Fruit fly (Drosophila melanogaster): ENCODE data around the gene C1GalTA.

Gene C1GalTA

DNA sequence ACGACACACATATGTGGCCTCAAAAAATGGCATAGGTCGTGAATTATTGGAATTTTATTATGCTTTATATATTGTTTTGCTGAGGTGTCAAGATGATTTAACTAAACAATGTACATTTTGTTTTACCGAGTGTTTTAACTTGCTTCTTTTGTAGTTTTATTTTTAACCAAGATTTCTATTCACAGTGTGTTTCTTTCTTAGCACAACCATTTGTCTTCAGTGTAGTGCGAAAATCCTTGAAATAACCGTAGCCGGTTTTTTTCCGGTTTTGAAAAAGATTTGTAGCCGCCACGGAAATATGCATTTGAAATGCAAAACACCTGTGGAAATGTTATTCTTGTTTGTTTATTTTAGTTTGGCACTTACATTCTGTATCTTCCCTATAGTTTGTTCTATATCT, 6.1 kb upstream of the C1GalTA start:
- TF ChIP-seq sens (GFP tag) = peak; percentile 72
- TF ChIP-seq CG11504 (tag; optimal IDR thresholded peaks at IDR 0.05) = peak; percentile 0
- peak; percentile 20; the same call in 1 of the 2 replicates for TF ChIP-seq Ada2b (GFP tag; IDR thresholded peaks at IDR 0.05)
- TF ChIP-seq Mrtf (GFP tag; IDR thresholded peaks at IDR 0.05) = no peak
- TF ChIP-seq twi (tag; optimal IDR thresholded peaks at IDR 0.05) = peak; percentile 3
- TF ChIP-seq gem (tag; optimal IDR thresholded peaks at IDR 0.05) = peak; percentile 70
- TF ChIP-seq cg (GFP tag; optimal IDR thresholded peaks at IDR 0.05) = no peak
- TF ChIP-seq chinmo (GFP tag; IDR thresholded peaks at IDR 0.05; ENCODE audit: partially characterized antibody) = 0 out of 4 replicates have a peak, but pooled peaks have one; percentile 32
- TF ChIP-seq zf30C (GFP tag; optimal IDR thresholded peaks at IDR 0.05) = peak; percentile 52

DNA sequence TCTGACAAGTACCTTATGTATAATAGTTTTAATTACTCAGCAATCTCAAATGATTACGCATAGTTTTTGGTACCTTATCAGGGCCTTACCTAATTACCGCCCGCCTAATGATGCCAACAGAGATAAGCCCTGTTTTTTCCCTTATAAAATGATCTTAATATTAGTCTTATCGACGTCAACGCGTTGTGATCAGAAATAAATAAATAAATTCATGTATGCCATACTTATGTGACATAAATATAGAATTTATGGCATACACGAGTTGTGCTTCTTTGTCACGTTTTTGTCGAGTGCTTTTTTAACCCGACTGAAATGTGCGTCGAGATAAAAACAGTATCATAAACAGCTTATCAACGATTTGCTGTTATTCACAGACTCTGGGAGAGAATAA, 5.3 kb upstream of the C1GalTA start:
- no peak for TF ChIP-seq Oaz (GFP tag; IDR thresholded peaks at IDR 0.05)
- TF ChIP-seq CG34376 (GFP tag; optimal IDR thresholded peaks at IDR 0.05) = peak; percentile 8
- TF ChIP-seq her (GFP tag; optimal IDR thresholded peaks at IDR 0.05) = no peak
- peak; percentile 95 for TF ChIP-seq exex (tag; optimal IDR thresholded peaks at IDR 0.05)
- TF ChIP-seq cwo (GFP tag; optimal IDR thresholded peaks at IDR 0.05) = peak; percentile 93
- no peak for TF ChIP-seq Deaf1 (tag; optimal IDR thresholded peaks at IDR 0.05)
- TF ChIP-seq pros (GFP tag; optimal IDR thresholded peaks at IDR 0.05) = no peak
- TF ChIP-seq grn (GFP tag; optimal IDR thresholded peaks at IDR 0.05) = peak; percentile 62
- no peak for TF ChIP-seq Dad (GFP tag; optimal IDR thresholded peaks at IDR 0.05)
- TF ChIP-seq Sox102F (GFP tag; optimal IDR thresholded peaks at IDR 0.05) = no peak
- no peak for TF ChIP-seq twi (tag; optimal IDR thresholded peaks at IDR 0.05)
- TF ChIP-seq sug (tag; optimal IDR thresholded peaks at IDR 0.05) = peak; percentile 46
- TF ChIP-seq Pdp1 (GFP tag; optimal IDR thresholded peaks at IDR 0.05) = peak in 1 of 2 experiments; percentile 56
- no peak for TF ChIP-seq C15 (GFP tag; IDR thresholded peaks at IDR 0.05)
- no peak for TF ChIP-seq oc (tag; optimal IDR thresholded peaks at IDR 0.05)
- TF ChIP-seq CG7928 (GFP tag; optimal IDR thresholded peaks at IDR 0.05) = no peak
- no peak for TF ChIP-seq trem (tag; optimal IDR thresholded peaks at IDR 0.05)
- peak; percentile 10 for TF ChIP-seq sd (tag; optimal IDR thresholded peaks at IDR 0.05)
- no peak for TF ChIP-seq CG7556 (GFP tag; optimal IDR thresholded peaks at IDR 0.05)
- no peak for TF ChIP-seq Ets65A (GFP tag)
- TF ChIP-seq CG32532 (GFP tag; IDR thresholded peaks at IDR 0.05) = no peak
- TF ChIP-seq CG13287 (GFP tag; IDR thresholded peaks at IDR 0.05; ENCODE audit: partially characterized antibody) = no peak
- TF ChIP-seq CG17829 (tag; optimal IDR thresholded peaks at IDR 0.05) = no peak
- TF ChIP-seq Atf3 (GFP tag; optimal IDR thresholded peaks at IDR 0.05) = no peak
- peak; percentile 47 for TF ChIP-seq sens (GFP tag)
- TF ChIP-seq nom (GFP tag; optimal IDR thresholded peaks at IDR 0.05) = no peak
- no peak for TF ChIP-seq pum (GFP tag; optimal IDR thresholded peaks at IDR 0.05)
- no peak for TF ChIP-seq Six4 (GFP tag; optimal IDR thresholded peaks at IDR 0.05)
- TF ChIP-seq dmrt11E (tag; optimal IDR thresholded peaks at IDR 0.05) = no peak
- TF ChIP-seq ERR (GFP tag; optimal IDR thresholded peaks at IDR 0.05) = no peak
- no peak for TF ChIP-seq CG10462 (GFP tag; optimal IDR thresholded peaks at IDR 0.05)
- no peak for TF ChIP-seq HLH3B (GFP tag; IDR thresholded peaks at IDR 0.05)
- TF ChIP-seq Trl (optimal IDR thresholded peaks at IDR 0.05) = no peak
- TF ChIP-seq Trl (GFP tag; optimal IDR thresholded peaks at IDR 0.05) = no peak
- no peak for TF ChIP-seq Nf-YB (GFP tag; optimal IDR thresholded peaks at IDR 0.05)
- peak; percentile 19 for TF ChIP-seq CG18599 (GFP tag; optimal IDR thresholded peaks at IDR 0.05)
- no peak for TF ChIP-seq CG12071 (GFP tag; optimal IDR thresholded peaks at IDR 0.05)
- no peak for TF ChIP-seq CG2202 (tag; optimal IDR thresholded peaks at IDR 0.05)

Measured in whole organism, embryonic.